Worm (Caenorhabditis elegans) whole organism, late embryonic: Measurements from ENCODE around the gene frpr-6.

Experiments
- C08G9.2 ChIP-seq: sonication (generic microtip); optimal IDR thresholded peaks from 2 replicates; lab custom pipeline; 2016; ENCODE audit warnings: mild to moderate bottlenecking, missing genetic modification characterization, moderate library complexity, missing compliant biosample characterization
- ahr-1 ChIP-seq: sonication (generic microtip); optimal IDR thresholded peaks from 2 replicates; lab custom pipeline; 2016; ENCODE audit warnings: missing genetic modification characterization, missing compliant biosample characterization
- ama-1 ChIP-seq: fragments of 150-350 bp; optimal IDR thresholded peaks from 2 replicates; lab custom pipeline; 2014
- ceh-2 ChIP-seq: sonication (generic microtip); optimal IDR thresholded peaks from 2 replicates; lab custom pipeline; 2016; ENCODE audit warnings: missing genotype, missing genetic modification characterization, missing compliant biosample characterization
- ceh-6 ChIP-seq: fragments of 200-800 bp; sonication (Bioruptor generic); optimal IDR thresholded peaks from 2 replicates; lab custom pipeline; 2018; ENCODE audit warnings: mild to moderate bottlenecking, missing genetic modification characterization, missing compliant biosample characterization
- ceh-9 ChIP-seq: sonication (generic microtip); optimal IDR thresholded peaks from 2 replicates; lab custom pipeline; 2016; ENCODE audit warnings: mild to moderate bottlenecking, missing genetic modification characterization, inconsistent platforms, missing compliant biosample characterization
- che-1 ChIP-seq: sonication (generic microtip); optimal IDR thresholded peaks from 2 replicates; lab custom pipeline; 2016; ENCODE audit warnings: mild to moderate bottlenecking, missing genetic modification characterization, missing compliant biosample characterization
- dve-1 ChIP-seq: sonication (generic microtip); optimal IDR thresholded peaks from 2 replicates; lab custom pipeline; 2017; ENCODE audit warnings: antibody characterized with exemption, mild to moderate bottlenecking, missing genetic modification characterization, missing compliant biosample characterization
- hlh-8 ChIP-seq: sonication (generic microtip); optimal IDR thresholded peaks from 2 replicates; lab custom pipeline; 2016; ENCODE audit warnings: missing genotype, missing genetic modification characterization, missing compliant biosample characterization
- madf-2 ChIP-seq: sonication (generic microtip); optimal IDR thresholded peaks from 2 replicates; lab custom pipeline; 2017; ENCODE audit warnings: missing genetic modification characterization, missing compliant biosample characterization
- nhr-11 ChIP-seq: fragments of 150-350 bp; optimal IDR thresholded peaks from 2 replicates; lab custom pipeline; 2014; ENCODE audit warnings: missing biosample characterization, missing genetic modification characterization
- ref-2 ChIP-seq: sonication (generic microtip); optimal IDR thresholded peaks from 2 replicates; lab custom pipeline; 2016; ENCODE audit warnings: missing genetic modification characterization, missing compliant biosample characterization
- unc-55 ChIP-seq: sonication (generic microtip); optimal IDR thresholded peaks from 2 replicates; lab custom pipeline; 2017; ENCODE audit warnings: missing biosample characterization, missing genetic modification reagents, missing genetic modification characterization

ce11 chrV:9067678-9068077 lies 33.3 kb downstream of the frpr-6 start, which contains the start of gene fip-2:
- no peak for TF ChIP-seq nhr-11 (tag; lab: Kevin White, UChicago)
- TF ChIP-seq ref-2 (tag; lab: Kevin White, UChicago), result no peak
- no peak for TF ChIP-seq ahr-1
- no peak for TF ChIP-seq ceh-2
- TF ChIP-seq ama-1 (lab: Kevin White, UChicago), result no peak
- TF ChIP-seq unc-55, result no peak
- no peak for TF ChIP-seq ceh-6
- no peak for TF ChIP-seq madf-2 (tag; lab: Kevin White, UChicago)
- TF ChIP-seq ceh-9 (tag; lab: Kevin White, UChicago), result no peak
- no peak for TF ChIP-seq che-1 (tag; lab: Kevin White, UChicago)
- TF ChIP-seq C08G9.2 (tag; lab: Kevin White, UChicago), result no peak
- no peak for TF ChIP-seq hlh-8
- no peak for TF ChIP-seq dve-1
